Fruit fly (Drosophila melanogaster): Measurements from ENCODE around the gene r.

dm6 chrX:16641101-16641420 lies 14.1 kb upstream of the r start:
- TF ChIP-seq CG7045 (GFP tag; optimal IDR thresholded peaks at IDR 0.05) (no peak), bab1 (GFP tag; optimal IDR thresholded peaks at IDR 0.05) (no peak), Crg-1 (GFP tag; optimal IDR thresholded peaks at IDR 0.05) (no peak), Clk (GFP tag; optimal IDR thresholded peaks at IDR 0.05) (no peak), CG5204 (GFP tag; optimal IDR thresholded peaks at IDR 0.05) (no peak), ovo (GFP tag; optimal IDR thresholded peaks at IDR 0.05) (no peak), Hr96 (GFP tag; optimal IDR thresholded peaks at IDR 0.05) (no peak), CG14711 (tag; optimal IDR thresholded peaks at IDR 0.05) (no peak), CG7101 (tag; optimal IDR thresholded peaks at IDR 0.05) (no peak), pad (GFP tag; optimal IDR thresholded peaks at IDR 0.05) (no peak), CG11617 (GFP tag; optimal IDR thresholded peaks at IDR 0.05) (no peak), Mnt (GFP tag; optimal IDR thresholded peaks at IDR 0.05) (no peak)
